Fruit fly (Drosophila melanogaster): ENCODE data around the gene Proc.

Proc gene

dm6 chr2L:7890654-7891114, 19.5 kb upstream of the Proc start, which contains the start of gene Spn28Db (continued):
- TF ChIP-seq CG4617 (GFP tag; optimal IDR thresholded peaks at IDR 0.05; ENCODE audit: borderline replicate concordance) (no peak), CG11093 (GFP tag; IDR thresholded peaks at IDR 0.05) (no peak), CG6791 (GFP tag; IDR thresholded peaks at IDR 0.05; ENCODE audit: partially characterized antibody) (peak; percentile 72), Hr51 (GFP tag; optimal IDR thresholded peaks at IDR 0.05) (no peak), CG30403 (GFP tag; optimal IDR thresholded peaks at IDR 0.05) (peak; percentile 25), E2f1 (GFP tag; IDR thresholded peaks at IDR 0.05) (no peak), CTCF (GFP tag; optimal IDR thresholded peaks at IDR 0.05) (peak; percentile 97), inv (GFP tag; IDR thresholded peaks at IDR 0.05; ENCODE audit: partially characterized antibody) (peak; percentile 31; the same call in 1 of the 2 replicates), CG32772 (GFP tag; IDR thresholded peaks at IDR 0.05) (no peak), CG15696 (tag; optimal IDR thresholded peaks at IDR 0.05) (peak; percentile 8), rib (GFP tag; IDR thresholded peaks at IDR 0.05) (no peak), wek (GFP tag; optimal IDR thresholded peaks at IDR 0.05) (no peak), C15 (GFP tag; IDR thresholded peaks at IDR 0.05) (no peak), ci (GFP tag; IDR thresholded peaks at IDR 0.05) (no peak), Med (GFP tag) (peak; percentile 80), CG7556 (GFP tag; optimal IDR thresholded peaks at IDR 0.05) (no peak), CG3847 (GFP tag; IDR thresholded peaks at IDR 0.05) (no peak), Dip3 (GFP tag; optimal IDR thresholded peaks at IDR 0.05) (peak; percentile 53), Abd-B (GFP tag; optimal IDR thresholded peaks at IDR 0.05) (no peak), CG2116 (GFP tag; optimal IDR thresholded peaks at IDR 0.05) (no peak), sens (GFP tag) (no peak), CG4424 (GFP tag; optimal IDR thresholded peaks at IDR 0.05) (no peak), dm (GFP tag; optimal IDR thresholded peaks at IDR 0.05) (no peak), Optix (GFP tag; IDR thresholded peaks at IDR 0.05) (no peak), Bteb2 (GFP tag; optimal IDR thresholded peaks at IDR 0.05) (no peak), HHEX (GFP tag; optimal IDR thresholded peaks at IDR 0.05) (no peak), Sox102F (GFP tag; optimal IDR thresholded peaks at IDR 0.05) (no peak), CG13775 (GFP tag; optimal IDR thresholded peaks at IDR 0.05) (no peak), CG1602 (GFP tag; optimal IDR thresholded peaks at IDR 0.05) (no peak), gem (tag; optimal IDR thresholded peaks at IDR 0.05) (no peak), CG2889 (GFP tag; IDR thresholded peaks at IDR 0.05) (no peak), CG17829 (tag; optimal IDR thresholded peaks at IDR 0.05) (peak; percentile 5), NfI (GFP tag; optimal IDR thresholded peaks at IDR 0.05) (no peak), schlank (tag; optimal IDR thresholded peaks at IDR 0.05) (no peak), CG43689 (GFP tag; IDR thresholded peaks at IDR 0.05) (no peak), usp (GFP tag; optimal IDR thresholded peaks at IDR 0.05) (no peak), CG6689 (GFP tag; IDR thresholded peaks at IDR 0.05) (no peak), CG2199 (GFP tag; IDR thresholded peaks at IDR 0.05) (peak; percentile 98), hkb (optimal IDR thresholded peaks at IDR 0.05) (no peak), hkb (GFP tag; IDR thresholded peaks at IDR 0.05) (no peak), HmgD (GFP tag; optimal IDR thresholded peaks at IDR 0.05) (peak; percentile 45), CG15479 (GFP tag; optimal IDR thresholded peaks at IDR 0.05) (no peak), Mrtf (GFP tag; IDR thresholded peaks at IDR 0.05) (no peak), CG5180 (GFP tag; optimal IDR thresholded peaks at IDR 0.05) (no peak), sna (GFP tag; IDR thresholded peaks at IDR 0.05; ENCODE audit: partially characterized antibody) (no peak), Rx (GFP tag; IDR thresholded peaks at IDR 0.05) (no peak), CG30020 (tag; optimal IDR thresholded peaks at IDR 0.05) (no peak), Atf-2 (GFP tag; optimal IDR thresholded peaks at IDR 0.05) (no peak), otp (GFP tag; IDR thresholded peaks at IDR 0.05) (no peak), seq (GFP tag; IDR thresholded peaks at IDR 0.05) (no peak), tap (tag; optimal IDR thresholded peaks at IDR 0.05) (no peak), lbe (GFP tag; optimal IDR thresholded peaks at IDR 0.05) (no peak), gro (GFP tag; optimal IDR thresholded peaks at IDR 0.05) (no peak)

All from whole organism, embryonic.